Worm (Caenorhabditis elegans) whole organism, L4 larva: Measurements from ENCODE around the gene F01F1.11.
A peak's percentile ranks its signal among the peaks of the same experiment; 100 is the strongest.

Source experiments
- F10B5.3 ChIP-seq: sonication (generic microtip); optimal IDR thresholded peaks from 2 replicates; lab custom pipeline; 2016; ENCODE audit warnings: mild to moderate bottlenecking, missing genetic modification characterization, missing compliant biosample characterization
- F44E2.7 ChIP-seq: fragments of 200-800 bp; sonication (Bioruptor generic); IDR thresholded peaks from 2 replicates; pipeline ENCODE4 v2.1.2; 2022; ENCODE audit warnings: missing genetic modification characterization, missing compliant biosample characterization
- aha-1 ChIP-seq: fragments of 150-350 bp; peaks from one replicate; lab custom pipeline; 2014; ENCODE audit warnings: missing biosample characterization, missing genetic modification characterization
- aly-2 ChIP-seq: sonication (generic microtip); optimal IDR thresholded peaks from 2 replicates; lab custom pipeline; 2018; ENCODE audit warnings: missing biosample characterization, missing genetic modification characterization
- ama-1 ChIP-seq: fragments of 150-350 bp; optimal IDR thresholded peaks from 2 replicates; lab custom pipeline; 2014; ENCODE audit warnings: inconsistent platforms, mixed read lengths
- arid-1 ChIP-seq: fragments of 200-800 bp; sonication (Bioruptor generic); conservative IDR thresholded peaks from 2 replicates; pipeline ENCODE4 v1.3.6; 2022; ENCODE audit warnings: missing genetic modification reagents, missing genetic modification characterization, missing compliant biosample characterization
- ceh-20 ChIP-seq: fragments of 200-800 bp; sonication (Bioruptor generic); IDR thresholded peaks from 2 replicates; pipeline ENCODE4 v1.3.6; 2022; ENCODE audit warnings: missing genetic modification reagents, missing genetic modification characterization, missing compliant biosample characterization
- ceh-82 ChIP-seq: sonication (generic microtip); optimal IDR thresholded peaks from 2 replicates; lab custom pipeline; 2017; ENCODE audit warnings: missing biosample characterization, missing genetic modification characterization
- ces-1 ChIP-seq: fragments of 150-350 bp; sonication (generic microtip); optimal IDR thresholded peaks from 4 replicates; lab custom pipeline; 2014; ENCODE audit warnings: missing biosample characterization, missing genetic modification reagents, missing genetic modification characterization
- ctbp-1 ChIP-seq: fragments of 200-800 bp; sonication (Bioruptor generic); IDR thresholded peaks from 2 replicates; pipeline ENCODE4 v1.3.6; 2022; ENCODE audit warnings: missing genetic modification reagents, missing genetic modification characterization, missing compliant biosample characterization
- daf-16 ChIP-seq, 3 experiments: sonication (generic microtip); optimal IDR thresholded peaks; 2 replicates each; lab custom pipeline; 2016 to 2017; ENCODE audit warnings: missing genetic modification characterization in 3 of 3, missing genetic modification reagents in 3 of 3, mild to moderate bottlenecking in 2 of 3, missing compliant biosample characterization in 2 of 3, missing biosample characterization in 1 of 3, moderate library complexity in 1 of 3
- dpl-1 ChIP-seq: fragments of 150-350 bp; optimal IDR thresholded peaks from 2 replicates; lab custom pipeline; 2014; ENCODE audit warnings: missing biosample characterization, missing genetic modification reagents, missing genetic modification characterization
- hlh-11 ChIP-seq: fragments of 200-800 bp; sonication (Bioruptor generic); optimal IDR thresholded peaks from 2 replicates; lab custom pipeline; 2018; ENCODE audit warnings: mild to moderate bottlenecking, missing genetic modification characterization, missing compliant biosample characterization
- hlh-30 ChIP-seq: sonication (generic microtip); optimal IDR thresholded peaks from 2 replicates; lab custom pipeline; 2017; ENCODE audit warnings: antibody characterized with exemption, mild to moderate bottlenecking, missing genetic modification characterization, missing compliant biosample characterization; ENCODE audit not compliant: insufficient read depth
- jun-1 ChIP-seq: fragments of 150-350 bp; optimal IDR thresholded peaks from 2 replicates; lab custom pipeline; 2014; ENCODE audit warnings: missing biosample characterization, missing genetic modification reagents, missing genetic modification characterization
- lim-7 ChIP-seq: fragments of 200-800 bp; sonication (Bioruptor generic); IDR thresholded peaks from 2 replicates; pipeline ENCODE4 v1.3.6; 2022; ENCODE audit warnings: missing genetic modification characterization, missing compliant biosample characterization
- lin-1 ChIP-seq: fragments of 200-800 bp; sonication (Bioruptor generic); IDR thresholded peaks from 2 replicates; pipeline ENCODE4 v1.3.6; 2022; ENCODE audit warnings: missing genetic modification reagents, missing genetic modification characterization, missing compliant biosample characterization
- lin-39 ChIP-seq: fragments of 150-350 bp; optimal IDR thresholded peaks from 2 replicates; lab custom pipeline; 2014; ENCODE audit warnings: missing biosample characterization, missing genetic modification reagents, missing genetic modification characterization
- lsy-2 ChIP-seq, 2 experiments: fragments of 150-350 bp in 1 of 2; sonication (generic microtip) in 1 of 2; optimal IDR thresholded peaks; 2 replicates each; lab custom pipeline; 2014 to 2017; ENCODE audit warnings: missing biosample characterization in 2 of 2, missing genetic modification characterization in 2 of 2
- mes-2 ChIP-seq: sonication (generic microtip); optimal IDR thresholded peaks from 2 replicates; lab custom pipeline; 2016; ENCODE audit warnings: missing genotype, mild to moderate bottlenecking, missing genetic modification characterization, missing compliant biosample characterization; ENCODE audit not compliant: poor library complexity, severe bottlenecking
- nhr-102 ChIP-seq: sonication (generic microtip); optimal IDR thresholded peaks from 2 replicates; lab custom pipeline; 2016; ENCODE audit warnings: mild to moderate bottlenecking, missing genetic modification characterization, moderate library complexity, missing compliant biosample characterization
- nhr-111 ChIP-seq: fragments of 200-800 bp; sonication (Bioruptor generic); optimal IDR thresholded peaks from 2 replicates; lab custom pipeline; 2018; ENCODE audit warnings: mild to moderate bottlenecking, missing genetic modification characterization, missing compliant biosample characterization
- nhr-28 ChIP-seq: fragments of 150-350 bp; optimal IDR thresholded peaks from 2 replicates; lab custom pipeline; 2014; ENCODE audit warnings: missing biosample characterization, missing genetic modification characterization
- nhr-42 ChIP-seq: fragments of 200-800 bp; sonication (Bioruptor generic); IDR thresholded peaks from 2 replicates; pipeline ENCODE4 v1.3.6; 2022; ENCODE audit warnings: missing genetic modification characterization, missing compliant biosample characterization
- nhr-76 ChIP-seq: fragments of 150-350 bp; optimal IDR thresholded peaks from 2 replicates; lab custom pipeline; 2014; ENCODE audit warnings: missing biosample characterization, missing genetic modification characterization
- nhr-77 ChIP-seq: fragments of 150-350 bp; optimal IDR thresholded peaks from 2 replicates; lab custom pipeline; 2014; ENCODE audit warnings: missing biosample characterization, missing genetic modification characterization
- skn-1 ChIP-seq: fragments of 150-350 bp; optimal IDR thresholded peaks from 2 replicates; lab custom pipeline; 2014; ENCODE audit warnings: missing biosample characterization, missing genetic modification characterization
- snpc-1.2 ChIP-seq: fragments of 200-800 bp; sonication (Bioruptor generic); IDR thresholded peaks from 2 replicates; pipeline ENCODE4 v1.3.6; 2022; ENCODE audit warnings: missing genetic modification reagents, missing genetic modification characterization, missing compliant biosample characterization
- unc-130 ChIP-seq: sonication (generic microtip); optimal IDR thresholded peaks from 2 replicates; lab custom pipeline; 2016; ENCODE audit warnings: missing genetic modification reagents, missing genetic modification characterization, missing compliant biosample characterization
- unc-62 ChIP-seq, 3 experiments: fragments of 150-350 bp in 1 of 3; sonication (generic microtip); optimal IDR thresholded peaks in 2 of 3; peaks in 1 of 3; 1 replicate in 1 of 3; 2 replicates in 2 of 3; lab custom pipeline; 2014 to 2017; ENCODE audit warnings: missing biosample characterization in 3 of 3, missing genetic modification characterization in 3 of 3, missing genetic modification reagents in 3 of 3, missing genotype in 1 of 3
- vab-7 ChIP-seq: fragments of 200-800 bp; sonication (Bioruptor generic); IDR thresholded peaks from 2 replicates; pipeline ENCODE4 v1.3.6; 2022; ENCODE audit warnings: missing genetic modification reagents, missing genetic modification characterization, missing compliant biosample characterization
- zag-1 ChIP-seq: fragments of 150-350 bp; optimal IDR thresholded peaks from 2 replicates; lab custom pipeline; 2014; ENCODE audit warnings: missing biosample characterization, missing genetic modification characterization
- zip-11 ChIP-seq: fragments of 200-800 bp; sonication (Bioruptor generic); IDR thresholded peaks from 2 replicates; pipeline ENCODE4 v1.3.6; 2022; ENCODE audit warnings: missing genetic modification characterization, missing compliant biosample characterization
- zip-2 ChIP-seq: fragments of 150-350 bp; optimal IDR thresholded peaks from 2 replicates; lab custom pipeline; 2014; ENCODE audit warnings: missing biosample characterization, missing genetic modification characterization
- ztf-11 ChIP-seq: fragments of 150-350 bp; optimal IDR thresholded peaks from 2 replicates; lab custom pipeline; 2014; ENCODE audit warnings: missing biosample characterization, missing genetic modification characterization
- ztf-7 ChIP-seq: fragments of 150-350 bp; optimal IDR thresholded peaks from 2 replicates; lab custom pipeline; 2014; ENCODE audit warnings: missing biosample characterization, missing genetic modification characterization

F01F1.11 gene

DNA sequence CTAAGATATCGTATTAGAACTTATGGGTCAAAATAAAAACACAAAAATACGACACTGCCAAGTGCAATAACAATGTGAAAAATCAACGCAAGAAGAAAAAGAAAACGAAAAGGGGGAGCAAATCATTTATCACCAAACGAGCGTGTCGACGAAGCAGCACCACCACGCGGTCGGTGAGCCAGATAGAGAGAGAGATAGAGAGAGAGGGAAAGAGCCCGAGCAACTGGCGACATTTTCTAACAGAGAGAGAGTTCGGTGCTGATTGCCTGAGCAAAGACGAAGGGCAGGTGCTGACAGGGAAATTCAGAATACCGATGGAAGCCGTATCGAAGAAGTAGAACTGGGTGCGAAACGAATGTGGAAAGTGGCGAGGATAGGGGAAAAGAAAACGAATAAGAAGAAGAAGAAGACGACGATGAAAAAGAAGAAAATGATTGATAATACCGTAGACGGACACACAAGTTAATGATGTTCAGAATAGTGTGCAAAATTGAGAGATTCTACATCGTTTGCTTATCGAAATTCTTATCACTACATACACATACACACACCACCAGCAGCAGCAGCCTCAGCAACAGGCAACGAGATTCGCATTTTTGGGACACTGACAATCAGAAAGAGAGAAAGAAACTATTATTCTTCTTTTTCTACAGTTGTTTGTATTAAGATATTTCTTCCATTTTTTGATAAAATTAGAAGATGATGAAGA is 36.4 kb downstream of the F01F1.11 start (continued):
- peak; percentile 16 for TF ChIP-seq ztf-7 (tag; lab: Kevin White, UChicago)
- peak in 1 of 2 experiments; percentile 88 for TF ChIP-seq unc-62 (GFP tag; optimal IDR thresholded peaks at IDR 0.05 in 1 of 2; lab: Kevin White, UChicago)
- TF ChIP-seq unc-62 (tag; optimal IDR thresholded peaks at IDR 0.05; lab: Kevin White, UChicago) = no peak
- peak; percentile 92 for TF ChIP-seq nhr-28 (tag; lab: Kevin White, UChicago)
- peak; percentile 13; the same call in 1 of the 2 replicates for TF ChIP-seq ceh-20 (GFP tag; lab: Robert Waterston, UW)
- TF ChIP-seq hlh-11 = peak; percentile 82

DNA sequence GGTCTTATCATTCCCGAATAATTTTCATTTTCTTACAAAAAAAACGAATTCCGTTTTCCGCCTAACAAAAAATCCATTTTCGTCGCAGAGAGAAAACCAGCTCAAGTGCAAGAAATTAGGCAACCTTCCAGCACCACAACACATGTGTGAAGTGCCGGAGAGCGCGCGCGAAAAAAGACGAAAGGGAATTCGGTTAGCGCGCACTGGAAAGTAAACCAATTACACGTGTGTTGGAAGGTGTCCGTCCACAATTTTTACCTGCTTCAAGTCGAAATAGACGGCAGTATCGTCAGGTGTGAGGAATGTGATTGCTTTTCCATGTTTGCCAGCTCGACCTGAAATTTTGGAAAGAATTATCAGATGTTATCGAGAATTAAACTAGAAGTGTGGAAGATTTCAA is 37.0 kb downstream of the F01F1.11 start:
- TF ChIP-seq lim-7 (GFP tag; lab: Robert Waterston, UW) (no peak), jun-1 (no peak), ces-1 (GFP tag; lab: Kevin White, UChicago) (peak; percentile 39), zip-11 (GFP tag; lab: Robert Waterston, UW) (no peak), F10B5.3 (tag; lab: Kevin White, UChicago) (no peak), ama-1 (lab: Kevin White, UChicago) (peak; percentile 26), nhr-76 (tag; lab: Kevin White, UChicago) (no peak), unc-130 (GFP tag; lab: Kevin White, UChicago) (no peak), arid-1 (GFP tag; lab: Robert Waterston, UW) (no peak), aly-2 (tag; lab: Kevin White, UChicago) (no peak), lin-1 (GFP tag; lab: Robert Waterston, UW) (no peak), zag-1 (no peak), dpl-1 (no peak), lsy-2 (tag; optimal IDR thresholded peaks at IDR 0.05; lab: Kevin White, UChicago) (no peak), nhr-42 (GFP tag; lab: Robert Waterston, UW) (no peak), nhr-111 (no peak), zip-2 (tag; lab: Kevin White, UChicago) (no peak), ceh-82 (tag; lab: Kevin White, UChicago) (no peak), vab-7 (GFP tag; lab: Robert Waterston, UW) (0 out of 2 replicates have a peak, but pooled peaks have one; percentile 15), hlh-30 (tag; lab: Kevin White, UChicago) (no peak), aha-1 (tag; lab: Kevin White, UChicago) (peak; percentile 80), lin-39 (no peak)

DNA sequence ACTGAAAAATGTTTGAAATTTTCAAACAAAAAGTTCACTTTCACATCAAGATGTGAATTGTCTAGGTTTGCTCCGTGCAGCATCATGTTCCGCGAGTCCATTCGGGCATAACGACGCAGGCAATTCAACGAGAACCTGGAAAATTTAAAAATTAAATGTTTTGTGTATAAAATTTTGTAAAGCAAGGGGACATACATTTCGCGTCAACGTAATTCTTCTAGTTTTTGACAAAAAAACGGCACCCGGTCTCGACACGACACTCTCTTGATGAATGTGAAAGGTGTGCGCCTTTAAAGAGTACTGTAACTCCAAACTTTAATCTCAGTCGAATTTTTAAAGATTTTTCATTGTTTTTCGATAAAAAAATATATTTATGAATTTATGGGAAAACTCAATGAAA is 37.6 kb downstream of the F01F1.11 start, which contains the start of gene R12B2.6:
Gene R12B2.6 (minus strand): TSS at position 101 of the 400 bp plus-strand sequence.
- TF ChIP-seq nhr-102 (tag; lab: Kevin White, UChicago) (no peak), ztf-11 (tag; lab: Kevin White, UChicago) (no peak), nhr-76 (tag; lab: Kevin White, UChicago) (no peak), arid-1 (GFP tag; lab: Robert Waterston, UW) (no peak), vab-7 (GFP tag; lab: Robert Waterston, UW) (no peak), snpc-1.2 (GFP tag; lab: Robert Waterston, UW) (no peak), daf-16 (GFP tag; optimal IDR thresholded peaks at IDR 0.05; lab: Kevin White, UChicago) (no peak), daf-16 (tag; optimal IDR thresholded peaks at IDR 0.05; lab: Kevin White, UChicago) (no peak), nhr-77 (tag; lab: Kevin White, UChicago) (no peak), lin-39 (no peak), skn-1 (tag; lab: Kevin White, UChicago) (no peak), mes-2 (tag; lab: Kevin White, UChicago) (no peak), F44E2.7 (no peak), zip-2 (tag; lab: Kevin White, UChicago) (no peak), unc-130 (GFP tag; lab: Kevin White, UChicago) (no peak), ctbp-1 (GFP tag; lab: Robert Waterston, UW) (no peak)
- TF ChIP-seq, all 104 proteins: peak for 0
